Worm (Caenorhabditis elegans) whole organism, young adult: Measurements from ENCODE around the gene fbxa-164.
A peak's percentile ranks its signal among the peaks of the same experiment; 100 is the strongest.

Source experiments
- B0019.2 ChIP-seq: fragments of 200-800 bp; sonication (Bioruptor generic); conservative IDR thresholded peaks from 2 replicates; pipeline ENCODE4 v1.3.6; 2022; ENCODE audit warnings: missing genetic modification reagents, missing genetic modification characterization, missing compliant biosample characterization
- B0035.1 ChIP-seq: sonication (generic microtip); optimal IDR thresholded peaks from 2 replicates; lab custom pipeline; 2016; ENCODE audit warnings: missing genetic modification characterization, mild to moderate bottlenecking, missing compliant biosample characterization, missing genotype, missing genetic modification reagents
- B0261.1 ChIP-seq: sonication (generic microtip); optimal IDR thresholded peaks from 2 replicates; lab custom pipeline; 2016; ENCODE audit warnings: mild to moderate bottlenecking, missing genetic modification characterization, moderate library complexity, missing compliant biosample characterization
- F10E7.11 ChIP-seq: sonication (generic microtip); optimal IDR thresholded peaks from 2 replicates; lab custom pipeline; 2017; ENCODE audit warnings: mild to moderate bottlenecking, missing genetic modification characterization, moderate library complexity, missing compliant biosample characterization
- F22D6.2 ChIP-seq: sonication (generic microtip); optimal IDR thresholded peaks from 2 replicates; lab custom pipeline; 2016; ENCODE audit warnings: mild to moderate bottlenecking, missing genetic modification characterization, missing compliant biosample characterization
- F37B4.10 ChIP-seq: fragments of 200-800 bp; sonication (Bioruptor generic); IDR thresholded peaks from 2 replicates; pipeline ENCODE4 v1.3.6; 2022; ENCODE audit warnings: missing genetic modification characterization, missing compliant biosample characterization
- F49E8.2 ChIP-seq: sonication (generic microtip); optimal IDR thresholded peaks from 3 replicates; lab custom pipeline; 2017; ENCODE audit warnings: missing genetic modification characterization, mild to moderate bottlenecking, missing compliant biosample characterization, antibody characterized with exemption, moderate library complexity; ENCODE audit not compliant: insufficient read depth
- F57A8.1 ChIP-seq: fragments of 200-800 bp; sonication (Bioruptor generic); optimal IDR thresholded peaks from 2 replicates; lab custom pipeline; 2018; ENCODE audit warnings: mild to moderate bottlenecking, missing genetic modification characterization, moderate library complexity, missing compliant biosample characterization
- F57C9.4 ChIP-seq: sonication (generic microtip); optimal IDR thresholded peaks from 2 replicates; lab custom pipeline; 2017; ENCODE audit warnings: mild to moderate bottlenecking, missing genetic modification characterization, missing compliant biosample characterization
- T07F8.4 ChIP-seq: sonication (generic microtip); optimal IDR thresholded peaks from 2 replicates; lab custom pipeline; 2016; ENCODE audit warnings: mild to moderate bottlenecking, missing genetic modification characterization, moderate library complexity, missing compliant biosample characterization
- Y95B8A.8 ChIP-seq: fragments of 200-800 bp; sonication (Bioruptor generic); IDR thresholded peaks from 2 replicates; pipeline ENCODE4 v1.3.6; 2022; ENCODE audit warnings: missing genetic modification reagents, missing genetic modification characterization, missing compliant biosample characterization
- athp-1 ChIP-seq: sonication (generic microtip); optimal IDR thresholded peaks from 2 replicates; lab custom pipeline; 2017; ENCODE audit warnings: mild to moderate bottlenecking, missing genetic modification characterization, missing compliant biosample characterization
- bed-2 ChIP-seq: fragments of 200-800 bp; sonication (Bioruptor generic); IDR thresholded peaks from 2 replicates; pipeline ENCODE4 v1.3.6; 2022; ENCODE audit warnings: missing genetic modification reagents, missing genetic modification characterization, missing compliant biosample characterization
- ceh-27 ChIP-seq: fragments of 200-800 bp; sonication (Bioruptor generic); optimal IDR thresholded peaks from 2 replicates; lab custom pipeline; 2018; ENCODE audit warnings: mild to moderate bottlenecking, missing genetic modification characterization, moderate library complexity, missing compliant biosample characterization
- ceh-40 ChIP-seq: fragments of 200-800 bp; sonication (Bioruptor generic); IDR thresholded peaks from 2 replicates; pipeline ENCODE4 v1.3.6; 2022; ENCODE audit warnings: missing genetic modification characterization, missing compliant biosample characterization
- die-1 ChIP-seq: sonication (generic microtip); optimal IDR thresholded peaks from 2 replicates; lab custom pipeline; 2016; ENCODE audit warnings: missing genotype, mild to moderate bottlenecking, missing genetic modification characterization, missing compliant biosample characterization
- dox-1 ChIP-seq: fragments of 200-800 bp; sonication (Bioruptor generic); IDR thresholded peaks from 2 replicates; pipeline ENCODE4 v1.3.6; 2022; ENCODE audit warnings: missing genetic modification reagents, missing genetic modification characterization, missing compliant biosample characterization
- fkh-3 ChIP-seq: sonication (generic microtip); optimal IDR thresholded peaks from 2 replicates; lab custom pipeline; 2016; ENCODE audit warnings: mild to moderate bottlenecking, missing genetic modification characterization, missing compliant biosample characterization
- hlh-26 ChIP-seq: fragments of 200-800 bp; sonication (Bioruptor generic); conservative IDR thresholded peaks from 2 replicates; pipeline ENCODE4 v1.3.6; 2022; ENCODE audit warnings: missing genetic modification reagents, missing genetic modification characterization, missing compliant biosample characterization
- hmg-20 ChIP-seq: fragments of 200-800 bp; sonication (Bioruptor generic); IDR thresholded peaks from 2 replicates; pipeline ENCODE4 v1.3.6; 2022; ENCODE audit warnings: missing genetic modification reagents, missing genetic modification characterization, missing compliant biosample characterization
- hrde-1 ChIP-seq: sonication (generic microtip); optimal IDR thresholded peaks from 2 replicates; lab custom pipeline; 2016; ENCODE audit warnings: missing genetic modification characterization, mild to moderate bottlenecking, missing compliant biosample characterization, moderate library complexity, missing genotype, missing genetic modification reagents, borderline replicate concordance
- lag-1 ChIP-seq: fragments of 200-800 bp; sonication (Bioruptor generic); IDR thresholded peaks from 2 replicates; pipeline ENCODE4 v1.3.6; 2022; ENCODE audit warnings: missing genetic modification reagents, missing genetic modification characterization, missing compliant biosample characterization
- lin-26 ChIP-seq: fragments of 200-800 bp; sonication (Bioruptor generic); IDR thresholded peaks from 2 replicates; pipeline ENCODE4 v1.3.6; 2022; ENCODE audit warnings: missing genetic modification reagents, missing genetic modification characterization, missing compliant biosample characterization
- lir-1 ChIP-seq: fragments of 200-800 bp; sonication (Bioruptor generic); conservative IDR thresholded peaks from 2 replicates; pipeline ENCODE4 v1.3.6; 2022; ENCODE audit warnings: missing genetic modification reagents, missing genetic modification characterization, missing compliant biosample characterization
- lsl-1 ChIP-seq: fragments of 200-800 bp; sonication (Bioruptor generic); optimal IDR thresholded peaks from 2 replicates; lab custom pipeline; 2018; ENCODE audit warnings: mild to moderate bottlenecking, missing genetic modification characterization, moderate library complexity, missing compliant biosample characterization
- lsy-27 ChIP-seq: sonication (generic microtip); optimal IDR thresholded peaks from 2 replicates; lab custom pipeline; 2017; ENCODE audit warnings: missing genetic modification characterization, mild to moderate bottlenecking, missing compliant biosample characterization, antibody characterized with exemption, missing genotype, borderline replicate concordance; ENCODE audit not compliant: insufficient read depth
- madf-6 ChIP-seq: fragments of 200-800 bp; sonication (Bioruptor generic); IDR thresholded peaks from 2 replicates; pipeline ENCODE4 v1.3.6; 2022; ENCODE audit warnings: missing genetic modification reagents, missing genetic modification characterization, missing compliant biosample characterization
- nfya-1 ChIP-seq: sonication (generic microtip); optimal IDR thresholded peaks from 2 replicates; lab custom pipeline; 2017; ENCODE audit warnings: antibody characterized with exemption, missing compliant biosample characterization, missing genetic modification characterization, borderline replicate concordance; ENCODE audit not compliant: insufficient read depth
- nfyb-1 ChIP-seq: fragments of 200-800 bp; sonication (Bioruptor generic); IDR thresholded peaks from 2 replicates; pipeline ENCODE4 v1.3.6; 2022; ENCODE audit warnings: missing genetic modification reagents, missing genetic modification characterization, missing compliant biosample characterization
- nhr-27 ChIP-seq: fragments of 200-800 bp; sonication (Bioruptor generic); optimal IDR thresholded peaks from 2 replicates; lab custom pipeline; 2018; ENCODE audit warnings: mild to moderate bottlenecking, missing genetic modification characterization, moderate library complexity, missing compliant biosample characterization
- nhr-80 ChIP-seq: sonication (generic microtip); optimal IDR thresholded peaks from 2 replicates; lab custom pipeline; 2016; ENCODE audit warnings: missing genetic modification characterization, missing compliant biosample characterization
- pbrm-1 ChIP-seq: fragments of 200-800 bp; sonication (Bioruptor generic); IDR thresholded peaks from 2 replicates; pipeline ENCODE4 v1.3.6; 2022; ENCODE audit warnings: missing genetic modification reagents, missing genetic modification characterization, missing compliant biosample characterization
- pha-4 ChIP-seq: fragments of 150-350 bp; sonication (generic microtip); optimal IDR thresholded peaks from 2 replicates; lab custom pipeline; 2014; ENCODE audit warnings: missing biosample characterization, missing genetic modification reagents, missing genetic modification characterization
- rcor-1 ChIP-seq: fragments of 200-800 bp; sonication (Bioruptor generic); IDR thresholded peaks from 2 replicates; pipeline ENCODE4 v1.3.6; 2022; ENCODE audit warnings: missing genetic modification reagents, missing genetic modification characterization, missing compliant biosample characterization
- rpc-1 ChIP-seq, 2 experiments: fragments of 150-350 bp in 1 of 2; sonication (generic microtip) in 1 of 2; optimal IDR thresholded peaks; 2 replicates each; lab custom pipeline; 2014 to 2018; ENCODE audit warnings: missing biosample characterization in 1 of 2, missing genetic modification characterization in 1 of 2, missing genetic modification reagents in 1 of 2, missing genotype in 1 of 2
- sdz-38 ChIP-seq: sonication (generic microtip); optimal IDR thresholded peaks from 2 replicates; lab custom pipeline; 2016; ENCODE audit warnings: missing genotype, missing genetic modification characterization, missing compliant biosample characterization
- somi-1 ChIP-seq: fragments of 200-800 bp; sonication (Bioruptor generic); optimal IDR thresholded peaks from 2 replicates; lab custom pipeline; 2018; ENCODE audit warnings: mild to moderate bottlenecking, missing genetic modification characterization, missing compliant biosample characterization
- sptf-2 ChIP-seq: fragments of 200-800 bp; sonication (Bioruptor generic); optimal IDR thresholded peaks from 2 replicates; lab custom pipeline; 2018; ENCODE audit warnings: mild to moderate bottlenecking, missing genetic modification characterization, missing compliant biosample characterization
- tbp1 ChIP-seq: fragments of 200-800 bp; sonication (Bioruptor generic); optimal IDR thresholded peaks from 2 replicates; lab custom pipeline; 2018; ENCODE audit warnings: mild to moderate bottlenecking, missing genetic modification characterization, missing compliant biosample characterization
- tbx-9 ChIP-seq: sonication (generic microtip); optimal IDR thresholded peaks from 2 replicates; lab custom pipeline; 2016; ENCODE audit warnings: borderline replicate concordance, missing genetic modification characterization, inconsistent platforms, missing compliant biosample characterization
- unc-130 ChIP-seq: sonication (generic microtip); optimal IDR thresholded peaks from 2 replicates; lab custom pipeline; 2016; ENCODE audit warnings: missing genetic modification reagents, missing genetic modification characterization, missing compliant biosample characterization
- xnd-1 ChIP-seq: sonication (generic microtip); optimal IDR thresholded peaks from 2 replicates; lab custom pipeline; 2016; ENCODE audit warnings: missing genotype, missing genetic modification reagents, missing genetic modification characterization, missing compliant biosample characterization
- ztf-25 ChIP-seq: fragments of 200-800 bp; sonication (Bioruptor generic); IDR thresholded peaks from 2 replicates; pipeline ENCODE4 v1.3.6; 2022; ENCODE audit warnings: missing genetic modification reagents, missing genetic modification characterization, missing compliant biosample characterization
- ztf-28 ChIP-seq: fragments of 200-800 bp; sonication (Bioruptor generic); IDR thresholded peaks from 2 replicates; pipeline ENCODE4 v1.3.6; 2022; ENCODE audit warnings: missing genetic modification reagents, missing genetic modification characterization, missing compliant biosample characterization

fbxa-164 gene

ce11 chrII:1597101-1598088 is 16.5 kb downstream of the fbxa-164 start, which contains the start of gene bath-46:
Gene bath-46, plus strand, starts transcription at chrII:1597906.
- no peak for TF ChIP-seq lag-1 (GFP tag; lab: Robert Waterston, UW)
- TF ChIP-seq pha-4, result no peak
- no peak for TF ChIP-seq F57C9.4
- peak; percentile 84 for TF ChIP-seq tbp1 (GFP tag; lab: Kevin White, UChicago)
- no peak for TF ChIP-seq nfya-1 (tag; lab: Kevin White, UChicago)
- TF ChIP-seq B0035.1, result no peak
- no peak for TF ChIP-seq F49E8.2 (tag; lab: Kevin White, UChicago)
- no peak for TF ChIP-seq lir-1 (GFP tag; lab: Robert Waterston, UW)
- TF ChIP-seq B0019.2 (GFP tag; lab: Robert Waterston, UW), result no peak
- no peak for TF ChIP-seq somi-1 (GFP tag; lab: Kevin White, UChicago)
- TF ChIP-seq die-1 (tag; lab: Kevin White, UChicago), result no peak
- no peak for TF ChIP-seq athp-1 (tag; lab: Kevin White, UChicago)
- TF ChIP-seq xnd-1 (tag; lab: Kevin White, UChicago), result no peak
- no peak for TF ChIP-seq F10E7.11 (tag; lab: Kevin White, UChicago)
- TF ChIP-seq hmg-20, result no peak
- TF ChIP-seq rcor-1 (GFP tag; lab: Robert Waterston, UW), result 0 out of 2 replicates have a peak, but pooled peaks have one; percentile 8
- no peak for TF ChIP-seq ceh-27 (GFP tag; lab: Kevin White, UChicago)
- no peak for TF ChIP-seq T07F8.4 (tag; lab: Kevin White, UChicago)
- TF ChIP-seq dox-1 (GFP tag; lab: Robert Waterston, UW), result 0 out of 2 replicates have a peak, but pooled peaks have one; percentile 24
- TF ChIP-seq F22D6.2 (tag; lab: Kevin White, UChicago), result no peak
- TF ChIP-seq fkh-3 (tag; lab: Kevin White, UChicago), result no peak
- no peak for TF ChIP-seq pbrm-1 (GFP tag; lab: Robert Waterston, UW)
- peak; percentile 59 for TF ChIP-seq B0261.1 (tag; lab: Kevin White, UChicago)
- TF ChIP-seq ceh-40 (GFP tag; lab: Robert Waterston, UW), result no peak
- no peak for TF ChIP-seq lsy-27 (tag; lab: Kevin White, UChicago)
- TF ChIP-seq sdz-38 (tag; lab: Kevin White, UChicago), result no peak
- peak; percentile 38 for TF ChIP-seq nhr-80
- no peak for TF ChIP-seq ztf-28
- TF ChIP-seq nhr-27 (tag; lab: Kevin White, UChicago), result no peak
- TF ChIP-seq ztf-25 (GFP tag; lab: Robert Waterston, UW), result 0 out of 2 replicates have a peak, but pooled peaks have one; percentile 69
- TF ChIP-seq madf-6, result no peak; the same call in 1 of the 2 replicates
- TF ChIP-seq unc-130, result no peak
- TF ChIP-seq sptf-2, result no peak
- peak; percentile 11 for TF ChIP-seq rpc-1 (optimal IDR thresholded peaks at IDR 0.05; lab: Kevin White, UChicago)
- peak; percentile 61 for TF ChIP-seq rpc-1 (tag; optimal IDR thresholded peaks at IDR 0.05; lab: Kevin White, UChicago)
- no peak for TF ChIP-seq lsl-1 (GFP tag; lab: Kevin White, UChicago)
- no peak for TF ChIP-seq F37B4.10 (GFP tag; lab: Robert Waterston, UW)
- no peak for TF ChIP-seq bed-2 (GFP tag; lab: Robert Waterston, UW)
- no peak for TF ChIP-seq tbx-9 (tag; lab: Kevin White, UChicago)
- peak; percentile 77 for TF ChIP-seq lin-26
- TF ChIP-seq hrde-1 (tag; lab: Kevin White, UChicago), result no peak
- TF ChIP-seq F57A8.1 (GFP tag; lab: Kevin White, UChicago), result no peak
- no peak for TF ChIP-seq nfyb-1 (GFP tag; lab: Robert Waterston, UW)
- no peak for TF ChIP-seq hlh-26
- 0 out of 2 replicates have a peak, but pooled peaks have one; percentile 46 for TF ChIP-seq Y95B8A.8 (GFP tag; lab: Robert Waterston, UW)
